Worm (Caenorhabditis elegans) whole organism, L3 larva: ENCODE measurements around the gene K02E11.3.
"Not testable (repeated sequence)": the region's sequence is repeated elsewhere in the genome, so short reads cannot be mapped to it uniquely, and the experiment has no call there.

Source experiments
- R02D3.7 ChIP-seq: fragments of 150-350 bp; optimal IDR thresholded peaks from 2 replicates; lab custom pipeline; 2014; ENCODE audit warnings: missing biosample characterization, missing genetic modification characterization
- ZK546.5 ChIP-seq: sonication (generic microtip); optimal IDR thresholded peaks from 2 replicates; lab custom pipeline; 2017; ENCODE audit warnings: missing biosample characterization, missing genetic modification characterization
- aly-2 ChIP-seq: fragments of 150-350 bp; optimal IDR thresholded peaks from 2 replicates; lab custom pipeline; 2014; ENCODE audit warnings: missing biosample characterization, missing genetic modification characterization
- ama-1 ChIP-seq: fragments of 150-350 bp; optimal IDR thresholded peaks from 2 replicates; lab custom pipeline; 2018
- ceh-16 ChIP-seq: sonication (generic microtip); optimal IDR thresholded peaks from 2 replicates; lab custom pipeline; 2017; ENCODE audit warnings: missing biosample characterization, missing genetic modification characterization
- ceh-28 ChIP-seq: fragments of 150-350 bp; optimal IDR thresholded peaks from 2 replicates; lab custom pipeline; 2014; ENCODE audit warnings: missing biosample characterization, missing genetic modification reagents, missing genetic modification characterization
- ceh-82 ChIP-seq: fragments of 150-350 bp; optimal IDR thresholded peaks from 2 replicates; lab custom pipeline; 2014; ENCODE audit warnings: missing biosample characterization, missing genetic modification characterization
- ceh-9 ChIP-seq: sonication (generic microtip); optimal IDR thresholded peaks from 2 replicates; lab custom pipeline; 2018; ENCODE audit warnings: missing biosample characterization, missing genetic modification characterization
- daf-12 ChIP-seq: fragments of 150-350 bp; optimal IDR thresholded peaks from 2 replicates; lab custom pipeline; 2014; ENCODE audit warnings: missing biosample characterization, missing genetic modification reagents, missing genetic modification characterization
- egl-27 ChIP-seq: sonication (generic microtip); optimal IDR thresholded peaks from 4 replicates; lab custom pipeline; 2017; ENCODE audit warnings: missing biosample characterization, missing genetic modification reagents, missing genetic modification characterization
- egl-5 ChIP-seq: fragments of 150-350 bp; optimal IDR thresholded peaks from 2 replicates; lab custom pipeline; 2017; ENCODE audit warnings: missing biosample characterization, missing genetic modification reagents, missing genetic modification characterization, inconsistent platforms
- elt-1 ChIP-seq: fragments of 150-350 bp; optimal IDR thresholded peaks from 2 replicates; lab custom pipeline; 2014; ENCODE audit warnings: missing biosample characterization, missing genetic modification characterization
- elt-2 ChIP-seq: sonication (generic microtip); optimal IDR thresholded peaks from 2 replicates; lab custom pipeline; 2016; ENCODE audit warnings: missing genetic modification reagents, mild to moderate bottlenecking, missing genetic modification characterization, missing compliant biosample characterization
- elt-3 ChIP-seq, 3 experiments: fragments of 150-350 bp in 1 of 3; sonication (generic microtip) in 2 of 3; optimal IDR thresholded peaks; 2 replicates in 2 of 3; 4 replicates in 1 of 3; lab custom pipeline; 2014 to 2017; ENCODE audit warnings: missing biosample characterization in 3 of 3, missing genetic modification characterization in 3 of 3
- eor-1 ChIP-seq, 2 experiments: fragments of 150-350 bp; optimal IDR thresholded peaks; 2 replicates each; lab custom pipeline; 2014 to 2018; ENCODE audit warnings: missing biosample characterization in 2 of 2, missing genetic modification characterization in 2 of 2
- fkh-10 ChIP-seq: sonication (generic microtip); optimal IDR thresholded peaks from 2 replicates; lab custom pipeline; 2017; ENCODE audit warnings: missing biosample characterization, missing genetic modification reagents, missing genetic modification characterization
- fkh-2 ChIP-seq: fragments of 150-350 bp; optimal IDR thresholded peaks from 2 replicates; lab custom pipeline; 2014; ENCODE audit warnings: missing biosample characterization, missing genetic modification reagents, missing genetic modification characterization
- fos-1 ChIP-seq: fragments of 150-350 bp; optimal IDR thresholded peaks from 2 replicates; lab custom pipeline; 2014; ENCODE audit warnings: missing biosample characterization, missing genetic modification characterization
- hmg-11 ChIP-seq: sonication (generic microtip); optimal IDR thresholded peaks from 2 replicates; lab custom pipeline; 2016; ENCODE audit warnings: missing genetic modification characterization, missing compliant biosample characterization
- jun-1 ChIP-seq: fragments of 150-350 bp; optimal IDR thresholded peaks from 2 replicates; lab custom pipeline; 2014; ENCODE audit warnings: missing biosample characterization, missing genetic modification reagents, missing genetic modification characterization
- lin-15B ChIP-seq: fragments of 150-350 bp; optimal IDR thresholded peaks from 2 replicates; lab custom pipeline; 2014; ENCODE audit warnings: missing biosample characterization, missing genetic modification characterization
- lin-39 ChIP-seq: fragments of 150-350 bp; optimal IDR thresholded peaks from 2 replicates; lab custom pipeline; 2018; ENCODE audit warnings: missing biosample characterization, missing genetic modification reagents, missing genetic modification characterization
- lsy-12 ChIP-seq: sonication (generic microtip); optimal IDR thresholded peaks from 2 replicates; lab custom pipeline; 2016; ENCODE audit warnings: mild to moderate bottlenecking, missing genetic modification characterization, missing compliant biosample characterization
- mdl-1 ChIP-seq: fragments of 150-350 bp; optimal IDR thresholded peaks from 2 replicates; lab custom pipeline; 2014; ENCODE audit warnings: missing biosample characterization, missing genetic modification characterization
- mml-1 ChIP-seq: fragments of 150-350 bp; sonication (generic microtip); optimal IDR thresholded peaks from 3 replicates; lab custom pipeline; 2014; ENCODE audit warnings: missing biosample characterization, missing genetic modification characterization
- nfya-1 ChIP-seq: sonication (generic microtip); optimal IDR thresholded peaks from 2 replicates; lab custom pipeline; 2017; ENCODE audit warnings: missing genetic modification characterization, mild to moderate bottlenecking, missing compliant biosample characterization, antibody characterized with exemption, moderate library complexity; ENCODE audit not compliant: insufficient read depth
- nhr-11 ChIP-seq: fragments of 150-350 bp; optimal IDR thresholded peaks from 2 replicates; lab custom pipeline; 2014; ENCODE audit warnings: missing biosample characterization, missing genetic modification characterization
- nhr-12 ChIP-seq: fragments of 150-350 bp; optimal IDR thresholded peaks from 2 replicates; lab custom pipeline; 2014; ENCODE audit warnings: missing biosample characterization, missing genetic modification characterization
- nhr-23 ChIP-seq: fragments of 150-350 bp; optimal IDR thresholded peaks from 2 replicates; lab custom pipeline; 2014; ENCODE audit warnings: missing biosample characterization, missing genetic modification reagents, missing genetic modification characterization
- nhr-237 ChIP-seq: fragments of 150-350 bp; optimal IDR thresholded peaks from 2 replicates; lab custom pipeline; 2014; ENCODE audit warnings: missing biosample characterization, missing genetic modification characterization
- nhr-25 ChIP-seq: sonication (generic microtip); optimal IDR thresholded peaks from 2 replicates; lab custom pipeline; 2017; ENCODE audit warnings: missing biosample characterization, missing genetic modification characterization
- nhr-28 ChIP-seq: fragments of 150-350 bp; optimal IDR thresholded peaks from 2 replicates; lab custom pipeline; 2014; ENCODE audit warnings: missing biosample characterization, missing genetic modification characterization
- nhr-43 ChIP-seq: sonication (generic microtip); optimal IDR thresholded peaks from 2 replicates; lab custom pipeline; 2016; ENCODE audit warnings: mild to moderate bottlenecking, missing genetic modification characterization, missing compliant biosample characterization; ENCODE audit not compliant: poor library complexity, severe bottlenecking
- nhr-67 ChIP-seq: fragments of 150-350 bp; optimal IDR thresholded peaks from 2 replicates; lab custom pipeline; 2014; ENCODE audit warnings: missing biosample characterization, missing genetic modification characterization
- nhr-76 ChIP-seq: fragments of 150-350 bp; sonication (generic microtip); optimal IDR thresholded peaks from 5 replicates; lab custom pipeline; 2014; ENCODE audit warnings: missing biosample characterization, missing genetic modification characterization
- nhr-77 ChIP-seq: fragments of 150-350 bp; optimal IDR thresholded peaks from 2 replicates; lab custom pipeline; 2014; ENCODE audit warnings: missing biosample characterization, missing genetic modification characterization
- pha-4 ChIP-seq: fragments of 150-350 bp; optimal IDR thresholded peaks from 2 replicates; lab custom pipeline; 2014; ENCODE audit warnings: missing biosample characterization, missing genetic modification reagents, missing genetic modification characterization
- pqm-1 ChIP-seq: fragments of 150-350 bp; optimal IDR thresholded peaks from 2 replicates; lab custom pipeline; 2017; ENCODE audit warnings: missing biosample characterization, missing genetic modification characterization, inconsistent platforms
- sea-2 ChIP-seq: fragments of 150-350 bp; sonication (generic microtip); optimal IDR thresholded peaks from 4 replicates; lab custom pipeline; 2014; ENCODE audit warnings: missing biosample characterization, missing genetic modification reagents, missing genetic modification characterization
- skn-1 ChIP-seq: fragments of 150-350 bp; optimal IDR thresholded peaks from 2 replicates; lab custom pipeline; 2014; ENCODE audit warnings: missing biosample characterization, missing genetic modification characterization
- snpc-4 ChIP-seq: fragments of 150-350 bp; optimal IDR thresholded peaks from 2 replicates; lab custom pipeline; 2014; ENCODE audit warnings: missing biosample characterization, missing genetic modification characterization
- tbx-2 ChIP-seq: sonication (generic microtip); optimal IDR thresholded peaks from 2 replicates; lab custom pipeline; 2016; ENCODE audit warnings: mild to moderate bottlenecking, missing genetic modification characterization, missing compliant biosample characterization
- unc-39 ChIP-seq: sonication (generic microtip); optimal IDR thresholded peaks from 4 replicates; lab custom pipeline; 2017; ENCODE audit warnings: missing biosample characterization, missing genetic modification characterization
- unc-62 ChIP-seq: fragments of 150-350 bp; sonication (generic microtip); optimal IDR thresholded peaks from 4 replicates; lab custom pipeline; 2014; ENCODE audit warnings: missing biosample characterization, missing genetic modification reagents, missing genetic modification characterization
- zag-1 ChIP-seq: fragments of 150-350 bp; optimal IDR thresholded peaks from 2 replicates; lab custom pipeline; 2014; ENCODE audit warnings: missing biosample characterization, missing genetic modification characterization
- ztf-11 ChIP-seq: fragments of 150-350 bp; optimal IDR thresholded peaks from 2 replicates; lab custom pipeline; 2014; ENCODE audit warnings: missing biosample characterization, missing genetic modification characterization
- ztf-4 ChIP-seq: fragments of 150-350 bp; optimal IDR thresholded peaks from 2 replicates; lab custom pipeline; 2014; ENCODE audit warnings: missing biosample characterization, missing genetic modification characterization

Gene K02E11.3

ce11 chrV:14205214-14205613 is 41.4 kb downstream of the K02E11.3 start, which contains the start of gene T16A9.3:
Gene T16A9.3, plus strand, starts transcription at chrV:14205514.
- not testable (repeated sequence) for TF ChIP-seq nhr-67, nfya-1, zag-1 (tag; lab: Kevin White, UChicago)

ce11 chrV:14200086-14200485 is 46.6 kb downstream of the K02E11.3 start:
- TF ChIP-seq jun-1 (tag; lab: Kevin White, UChicago) (peak; percentile 93), unc-62 (GFP tag; lab: Kevin White, UChicago) (peak; percentile 92), elt-3 (tag; optimal IDR thresholded peaks at IDR 0.05; lab: Kevin White, UChicago) (peak in 2 of 3 experiments; percentile 81 to 84), nhr-237 (tag; lab: Kevin White, UChicago) (no peak), ceh-28 (tag; lab: Kevin White, UChicago) (peak; percentile 87), nfya-1 (tag; lab: Kevin White, UChicago) (peak; percentile 93), ceh-16 (tag; lab: Kevin White, UChicago) (no peak), nhr-11 (tag; lab: Kevin White, UChicago) (peak; percentile 91), ztf-4 (tag; lab: Kevin White, UChicago) (peak; percentile 17), elt-1 (peak; percentile 40), unc-39 (no peak), snpc-4 (tag; lab: Kevin White, UChicago) (peak; percentile 67), pqm-1 (tag; lab: Kevin White, UChicago) (peak; percentile 81), ZK546.5 (tag; lab: Kevin White, UChicago) (no peak), mml-1 (tag; lab: Kevin White, UChicago) (no peak), tbx-2 (tag; lab: Kevin White, UChicago) (peak; percentile 67), sea-2 (GFP tag; lab: Kevin White, UChicago) (peak; percentile 83), mdl-1 (peak; percentile 58), nhr-77 (no peak), pha-4 (peak; percentile 96), fkh-2 (tag; lab: Kevin White, UChicago) (peak; percentile 76), lsy-12 (tag; lab: Kevin White, UChicago) (peak; percentile 85), lin-15B (peak; percentile 83), ceh-9 (no peak), aly-2 (tag; lab: Kevin White, UChicago) (no peak), fkh-10 (GFP tag; lab: Kevin White, UChicago) (peak; percentile 11), nhr-28 (tag; lab: Kevin White, UChicago) (no peak), zag-1 (tag; lab: Kevin White, UChicago) (no peak), fos-1 (no peak), eor-1 (tag; optimal IDR thresholded peaks at IDR 0.05; lab: Kevin White, UChicago) (peak in 1 of 2 experiments; percentile 27), lin-39 (tag; lab: Kevin White, UChicago) (peak; percentile 95), skn-1 (peak; percentile 92), ama-1 (lab: Kevin White, UChicago) (no peak), nhr-12 (tag; lab: Kevin White, UChicago) (no peak), R02D3.7 (tag; lab: Kevin White, UChicago) (peak; percentile 79), hmg-11 (tag; lab: Kevin White, UChicago) (peak; percentile 83), elt-2 (tag; lab: Kevin White, UChicago) (peak; percentile 85), ceh-82 (peak; percentile 49), egl-27 (peak; percentile 11), ztf-11 (tag; lab: Kevin White, UChicago) (no peak), nhr-23 (tag; lab: Kevin White, UChicago) (peak; percentile 82), nhr-76 (tag; lab: Kevin White, UChicago) (no peak), nhr-43 (peak; percentile 78), nhr-25 (tag; lab: Kevin White, UChicago) (peak; percentile 91), egl-5 (tag; lab: Kevin White, UChicago) (peak; percentile 87), daf-12 (tag; lab: Kevin White, UChicago) (no peak), nhr-67 (tag; lab: Kevin White, UChicago) (no peak)
